Worm (Caenorhabditis elegans) whole organism, young adult: ENCODE measurements around the gene F20D6.1.

ENCODE experiments used
- D2030.7 ChIP-seq: fragments of 200-800 bp; sonication (Bioruptor generic); IDR thresholded peaks from 2 replicates; pipeline ENCODE4 v1.3.6; 2022; ENCODE audit warnings: missing genetic modification reagents, missing genetic modification characterization, missing compliant biosample characterization
- F10E7.11 ChIP-seq: sonication (generic microtip); optimal IDR thresholded peaks from 2 replicates; lab custom pipeline; 2017; ENCODE audit warnings: mild to moderate bottlenecking, missing genetic modification characterization, moderate library complexity, missing compliant biosample characterization
- F23B12.7 ChIP-seq: sonication (generic microtip); optimal IDR thresholded peaks from 2 replicates; lab custom pipeline; 2017; ENCODE audit warnings: missing genetic modification characterization, mild to moderate bottlenecking, missing compliant biosample characterization, antibody characterized with exemption, moderate library complexity; ENCODE audit not compliant: insufficient read depth
- T26A5.8 ChIP-seq: sonication (generic microtip); optimal IDR thresholded peaks from 2 replicates; lab custom pipeline; 2016; ENCODE audit warnings: missing genetic modification characterization, missing compliant biosample characterization
- Y53F4B.3 ChIP-seq: fragments of 200-800 bp; sonication (Bioruptor generic); IDR thresholded peaks from 2 replicates; pipeline ENCODE4 v1.3.6; 2022; ENCODE audit warnings: missing genetic modification reagents, missing genetic modification characterization, missing compliant biosample characterization
- Y56A3A.18 ChIP-seq: fragments of 200-800 bp; sonication (Bioruptor generic); IDR thresholded peaks from 2 replicates; pipeline ENCODE4 v1.3.6; 2022; ENCODE audit warnings: missing genetic modification reagents, missing genetic modification characterization, missing compliant biosample characterization
- bed-2 ChIP-seq: fragments of 200-800 bp; sonication (Bioruptor generic); IDR thresholded peaks from 2 replicates; pipeline ENCODE4 v1.3.6; 2022; ENCODE audit warnings: missing genetic modification reagents, missing genetic modification characterization, missing compliant biosample characterization
- cebp-2 ChIP-seq: fragments of 200-800 bp; sonication (Bioruptor generic); IDR thresholded peaks from 2 replicates; pipeline ENCODE4 v1.3.6; 2022; ENCODE audit warnings: missing genetic modification characterization, missing compliant biosample characterization
- chd-7 ChIP-seq: sonication (generic microtip); optimal IDR thresholded peaks from 2 replicates; lab custom pipeline; 2016; ENCODE audit warnings: mild to moderate bottlenecking, missing genetic modification characterization, moderate library complexity, missing compliant biosample characterization
- dox-1 ChIP-seq: fragments of 200-800 bp; sonication (Bioruptor generic); IDR thresholded peaks from 2 replicates; pipeline ENCODE4 v1.3.6; 2022; ENCODE audit warnings: missing genetic modification reagents, missing genetic modification characterization, missing compliant biosample characterization
- dpff-1 ChIP-seq: sonication (generic microtip); optimal IDR thresholded peaks from 2 replicates; lab custom pipeline; 2017; ENCODE audit warnings: mild to moderate bottlenecking, missing genetic modification characterization, missing compliant biosample characterization
- ets-4 ChIP-seq: fragments of 200-800 bp; sonication (Bioruptor generic); optimal IDR thresholded peaks from 2 replicates; lab custom pipeline; 2018; ENCODE audit warnings: mild to moderate bottlenecking, missing genetic modification characterization, missing compliant biosample characterization
- fkh-3 ChIP-seq: sonication (generic microtip); optimal IDR thresholded peaks from 2 replicates; lab custom pipeline; 2016; ENCODE audit warnings: mild to moderate bottlenecking, missing genetic modification characterization, missing compliant biosample characterization
- lag-1 ChIP-seq: fragments of 200-800 bp; sonication (Bioruptor generic); IDR thresholded peaks from 2 replicates; pipeline ENCODE4 v1.3.6; 2022; ENCODE audit warnings: missing genetic modification reagents, missing genetic modification characterization, missing compliant biosample characterization
- lin-40 ChIP-seq: sonication (generic microtip); optimal IDR thresholded peaks from 2 replicates; lab custom pipeline; 2016; ENCODE audit warnings: missing genetic modification characterization, mild to moderate bottlenecking, missing compliant biosample characterization, missing genotype, missing genetic modification reagents
- madf-8 ChIP-seq: fragments of 200-800 bp; sonication (Bioruptor generic); conservative IDR thresholded peaks from 2 replicates; pipeline ENCODE4 v1.3.6; 2022; ENCODE audit warnings: missing genetic modification reagents, missing genetic modification characterization, missing compliant biosample characterization
- mxl-1 ChIP-seq: sonication (generic microtip); optimal IDR thresholded peaks from 2 replicates; lab custom pipeline; 2016; ENCODE audit warnings: missing genetic modification characterization, missing compliant biosample characterization
- nfya-2 ChIP-seq: fragments of 200-800 bp; sonication (Bioruptor generic); IDR thresholded peaks from 2 replicates; pipeline ENCODE4 v1.3.6; 2022; ENCODE audit warnings: missing genetic modification reagents, missing genetic modification characterization, missing compliant biosample characterization
- nfyb-1 ChIP-seq: fragments of 200-800 bp; sonication (Bioruptor generic); IDR thresholded peaks from 2 replicates; pipeline ENCODE4 v1.3.6; 2022; ENCODE audit warnings: missing genetic modification reagents, missing genetic modification characterization, missing compliant biosample characterization
- rec-8 ChIP-seq, 2 experiments: sonication (generic microtip); optimal IDR thresholded peaks; 2 replicates each; lab custom pipeline; 2016; ENCODE audit warnings: mild to moderate bottlenecking in 2 of 2, missing genetic modification characterization in 2 of 2, missing genetic modification reagents in 2 of 2, missing genotype in 2 of 2, missing biosample characterization in 1 of 2, missing compliant biosample characterization in 1 of 2, moderate library complexity in 1 of 2
- repo-1 ChIP-seq: sonication (generic microtip); optimal IDR thresholded peaks from 2 replicates; lab custom pipeline; 2017; ENCODE audit warnings: mild to moderate bottlenecking, missing genetic modification characterization, missing compliant biosample characterization
- unc-62 ChIP-seq: fragments of 150-350 bp; optimal IDR thresholded peaks from 2 replicates; lab custom pipeline; 2014; ENCODE audit warnings: missing biosample characterization, missing genetic modification reagents, missing genetic modification characterization
- zfh-2 ChIP-seq: fragments of 200-800 bp; sonication (Bioruptor generic); conservative IDR thresholded peaks from 2 replicates; pipeline ENCODE4 v1.3.6; 2022; ENCODE audit warnings: missing genetic modification reagents, missing genetic modification characterization, missing compliant biosample characterization

Gene F20D6.1

ce11 chrV:8238290-8238689, 47.8 kb downstream of the F20D6.1 start, which contains the start of gene rol-3:
rol-3 (minus strand) TSS chrV:8238409.
- TF ChIP-seq Y53F4B.3 (GFP tag; lab: Robert Waterston, UW) (no peak), mxl-1 (tag; lab: Kevin White, UChicago) (no peak), lag-1 (GFP tag; lab: Robert Waterston, UW) (no peak), zfh-2 (no peak), rec-8 (tag; optimal IDR thresholded peaks at IDR 0.05; lab: Kevin White, UChicago) (no peak), unc-62 (no peak), dpff-1 (tag; lab: Kevin White, UChicago) (no peak), nfya-2 (GFP tag; lab: Robert Waterston, UW) (no peak), chd-7 (tag; lab: Kevin White, UChicago) (no peak), D2030.7 (GFP tag; lab: Robert Waterston, UW) (no peak), nfyb-1 (GFP tag; lab: Robert Waterston, UW) (no peak), Y56A3A.18 (GFP tag; lab: Robert Waterston, UW) (no peak), madf-8 (no peak)

- TF ChIP-seq ets-4 (GFP tag; lab: Kevin White, UChicago) (no peak), dox-1 (GFP tag; lab: Robert Waterston, UW) (no peak), bed-2 (no peak), fkh-3 (tag; lab: Kevin White, UChicago) (no peak), repo-1 (tag; lab: Kevin White, UChicago) (no peak), T26A5.8 (tag; lab: Kevin White, UChicago) (no peak), F23B12.7 (tag; lab: Kevin White, UChicago) (no peak), lin-40 (tag; lab: Kevin White, UChicago) (no peak), F10E7.11 (tag; lab: Kevin White, UChicago) (no peak), cebp-2 (GFP tag; lab: Robert Waterston, UW) (no peak)
Measured at ce11 chrV:8239928-8240327, 49.4 kb downstream of the F20D6.1 start, which contains the start of gene C16D9.3. C16D9.3 (minus strand) TSS chrV:8240028.
